Worm (Caenorhabditis elegans): Measurements from ENCODE around the gene C09F12.2.

The C09F12.2 gene

DNA sequence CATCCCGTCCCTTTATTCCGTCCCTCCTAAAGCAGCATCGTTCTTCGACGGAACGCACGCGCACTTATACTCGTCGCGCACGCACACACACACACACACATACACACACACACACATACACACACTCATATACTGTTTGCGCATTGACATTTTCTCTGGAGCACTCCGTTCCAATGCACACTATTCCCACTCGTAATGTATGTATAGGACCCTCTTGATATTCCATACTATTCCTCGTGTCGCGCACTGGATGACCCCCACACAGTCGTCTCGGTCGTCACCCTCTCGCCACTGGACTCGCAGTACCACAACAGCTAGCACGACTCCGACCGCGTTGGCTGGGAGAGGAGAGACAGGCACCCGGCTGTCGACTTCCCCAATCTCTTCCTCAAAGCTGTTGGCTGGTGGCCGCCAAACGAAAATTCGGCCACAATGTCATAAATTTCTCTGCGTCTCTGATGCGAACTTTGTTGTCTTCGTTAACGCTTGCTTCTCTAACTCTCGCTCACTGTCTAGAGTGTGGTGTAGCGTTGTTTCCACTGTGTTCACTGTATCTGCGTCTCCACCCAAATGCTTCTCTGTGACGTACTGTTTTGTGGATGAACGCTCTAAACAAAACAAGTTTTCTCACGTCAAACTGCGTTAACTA is 22.5 kb upstream of the C09F12.2 start (continued):
- no peak for TF ChIP-seq F23B12.7 (tag; optimal IDR thresholded peaks at IDR 0.05; ENCODE audit: insufficient read depth)
- TF ChIP-seq hmg-20 (GFP tag; IDR thresholded peaks at IDR 0.05), result peak; percentile 31
- no peak for TF ChIP-seq dpff-1 (tag; optimal IDR thresholded peaks at IDR 0.05)
- no peak for TF ChIP-seq attf-6 (GFP tag; IDR thresholded peaks at IDR 0.05)
- peak; percentile 2 for TF ChIP-seq lin-54 (GFP tag; optimal IDR thresholded peaks at IDR 0.05)
- TF ChIP-seq T26A5.8 (tag; optimal IDR thresholded peaks at IDR 0.05), result no peak
- peak; percentile 78 for TF ChIP-seq nhr-80 (tag; optimal IDR thresholded peaks at IDR 0.05)
- no peak for TF ChIP-seq aptf-3 (GFP tag; IDR thresholded peaks at IDR 0.05)
- no peak for TF ChIP-seq ceh-40 (GFP tag; IDR thresholded peaks at IDR 0.05)
- peak; percentile 73 for TF ChIP-seq atf-7 (tag; optimal IDR thresholded peaks at IDR 0.05)
- no peak for TF ChIP-seq him-1 (tag; optimal IDR thresholded peaks at IDR 0.05)
- TF ChIP-seq K12H6.12 (tag; optimal IDR thresholded peaks at IDR 0.05), result peak; percentile 97
- no peak for TF ChIP-seq rpc-1 (optimal IDR thresholded peaks at IDR 0.05)
- no peak for TF ChIP-seq rpc-1 (tag; optimal IDR thresholded peaks at IDR 0.05)
- TF ChIP-seq ztf-18 (tag; optimal IDR thresholded peaks at IDR 0.05), result peak; percentile 55
- TF ChIP-seq F57C9.4 (tag; optimal IDR thresholded peaks at IDR 0.05), result no peak
- peak; percentile 51; the same call in 1 of the 2 replicates for TF ChIP-seq C06A6.2 (GFP tag; conservative IDR thresholded peaks at IDR 0.05)
- peak; percentile 52 for TF ChIP-seq somi-1 (GFP tag; optimal IDR thresholded peaks at IDR 0.05)
- peak; percentile 90 for TF ChIP-seq dox-1 (GFP tag; IDR thresholded peaks at IDR 0.05)
- no peak for TF ChIP-seq madf-8 (GFP tag; conservative IDR thresholded peaks at IDR 0.05)
- peak; percentile 2 for TF ChIP-seq F22D6.2 (tag; optimal IDR thresholded peaks at IDR 0.05)
- no peak for TF ChIP-seq aptf-2 (GFP tag; conservative IDR thresholded peaks at IDR 0.05)
- no peak for TF ChIP-seq ztf-28 (GFP tag; IDR thresholded peaks at IDR 0.05)
- no peak for TF ChIP-seq Y67H2A.10 (GFP tag; conservative IDR thresholded peaks at IDR 0.05)
- TF ChIP-seq Y95B8A.8 (GFP tag; IDR thresholded peaks at IDR 0.05), result no peak
- TF ChIP-seq ceh-100 (GFP tag; IDR thresholded peaks at IDR 0.05), result 0 out of 2 replicates have a peak, but pooled peaks have one; percentile 19
- no peak for TF ChIP-seq Y79H2A.3 (GFP tag; conservative IDR thresholded peaks at IDR 0.05)
- TF ChIP-seq hlh-12 (tag; optimal IDR thresholded peaks at IDR 0.05), result no peak
- TF ChIP-seq attf-5 (GFP tag; optimal IDR thresholded peaks at IDR 0.05), result peak; percentile 81
- TF ChIP-seq B0261.1 (tag; optimal IDR thresholded peaks at IDR 0.05), result no peak
- 0 out of 2 replicates have a peak, but pooled peaks have one; percentile 45 for TF ChIP-seq lin-26 (GFP tag; IDR thresholded peaks at IDR 0.05)
- TF ChIP-seq bed-2 (GFP tag; IDR thresholded peaks at IDR 0.05), result no peak
- TF ChIP-seq pbrm-1 (GFP tag; IDR thresholded peaks at IDR 0.05), result peak; percentile 63
- TF ChIP-seq B0336.3 (GFP tag; IDR thresholded peaks at IDR 0.05), result no peak; the same call in 1 of the 2 replicates
- TF ChIP-seq madf-3 (GFP tag; IDR thresholded peaks at IDR 0.05), result no peak
- no peak for TF ChIP-seq nfya-1 (tag; optimal IDR thresholded peaks at IDR 0.05; ENCODE audit: borderline replicate concordance, insufficient read depth)
- TF ChIP-seq unc-62 (GFP tag; optimal IDR thresholded peaks at IDR 0.05), result no peak
- no peak for TF ChIP-seq zim-3 (tag; optimal IDR thresholded peaks at IDR 0.05)
- no peak for TF ChIP-seq ceh-91 (GFP tag; IDR thresholded peaks at IDR 0.05)
- TF ChIP-seq cebp-2 (GFP tag; IDR thresholded peaks at IDR 0.05), result no peak
- no peak for TF ChIP-seq fkh-3 (tag; optimal IDR thresholded peaks at IDR 0.05)
- TF ChIP-seq chd-7 (tag; optimal IDR thresholded peaks at IDR 0.05), result peak; percentile 43
- peak; percentile 48; the same call in 1 of the 2 replicates for TF ChIP-seq cebp-1 (GFP tag; IDR thresholded peaks at IDR 0.05)
- peak; percentile 81 for TF ChIP-seq cebp-1 (tag; optimal IDR thresholded peaks at IDR 0.05)
- no peak for TF ChIP-seq nhr-90 (tag; optimal IDR thresholded peaks at IDR 0.05)
- TF ChIP-seq xnd-1 (tag; optimal IDR thresholded peaks at IDR 0.05), result no peak
- 0 out of 2 replicates have a peak, but pooled peaks have one; percentile 47 for TF ChIP-seq lir-1 (GFP tag; conservative IDR thresholded peaks at IDR 0.05)
- TF ChIP-seq mes-4 (tag; optimal IDR thresholded peaks at IDR 0.05), result no peak
- TF ChIP-seq hlh-26 (GFP tag; conservative IDR thresholded peaks at IDR 0.05), result no peak
- no peak for TF ChIP-seq ztf-6 (GFP tag; IDR thresholded peaks at IDR 0.05)

All from whole organism, young adult.